Worm (Caenorhabditis elegans): Measurements from ENCODE around the gene K01A11.3.
A peak's percentile ranks its signal among the peaks of the same experiment; 100 is the strongest.

Gene K01A11.3

ce11 chrIII:3460061-3460460 is 7.6 kb upstream of the K01A11.3 start, which contains the start of gene C34C12.8 (continued):
- TF ChIP-seq unc-3 (GFP tag; conservative IDR thresholded peaks at IDR 0.05), result no peak
- TF ChIP-seq unc-3 (tag; optimal IDR thresholded peaks at IDR 0.05), result no peak
- peak; percentile 57 for TF ChIP-seq dve-1 (tag; optimal IDR thresholded peaks at IDR 0.05)
- TF ChIP-seq ceh-9 (tag; optimal IDR thresholded peaks at IDR 0.05), result no peak
- TF ChIP-seq zip-5 (tag; optimal IDR thresholded peaks at IDR 0.05), result no peak
- no peak for TF ChIP-seq ceh-24 (tag; optimal IDR thresholded peaks at IDR 0.05)
- TF ChIP-seq rnt-1 (tag; optimal IDR thresholded peaks at IDR 0.05), result peak; percentile 63
- TF ChIP-seq ztf-16 (tag; optimal IDR thresholded peaks at IDR 0.05), result peak; percentile 15
- TF ChIP-seq ceh-6 (GFP tag; optimal IDR thresholded peaks at IDR 0.05), result no peak
- peak; percentile 9 for TF ChIP-seq hlh-15 (tag; optimal IDR thresholded peaks at IDR 0.05)
- no peak for TF ChIP-seq lim-6 (tag; optimal IDR thresholded peaks at IDR 0.05)
- no peak for TF ChIP-seq K02D7.2 (tag; optimal IDR thresholded peaks at IDR 0.05)
- peak; percentile 30 for TF ChIP-seq dmd-4 (tag; optimal IDR thresholded peaks at IDR 0.05; ENCODE audit: borderline replicate concordance)
- no peak for TF ChIP-seq pha-2 (tag; optimal IDR thresholded peaks at IDR 0.05)
- no peak for TF ChIP-seq gmeb-2 (tag; optimal IDR thresholded peaks at IDR 0.05)
- no peak for TF ChIP-seq pros-1 (tag; optimal IDR thresholded peaks at IDR 0.05)
- TF ChIP-seq hlh-30 (tag; optimal IDR thresholded peaks at IDR 0.05; ENCODE audit: insufficient read depth), result peak; percentile 71
- TF ChIP-seq ahr-1 (tag; optimal IDR thresholded peaks at IDR 0.05), result no peak
- no peak for TF ChIP-seq pqm-1 (tag; optimal IDR thresholded peaks at IDR 0.05)
- no peak for TF ChIP-seq nhr-232 (tag; optimal IDR thresholded peaks at IDR 0.05)
- no peak for TF ChIP-seq T23F11.4 (GFP tag; optimal IDR thresholded peaks at IDR 0.05)
- TF ChIP-seq ceh-30 (tag; optimal IDR thresholded peaks at IDR 0.05), result peak; percentile 81
- peak; percentile 78 for TF ChIP-seq ceh-31 (tag; optimal IDR thresholded peaks at IDR 0.05)
- no peak for TF ChIP-seq tbx-7 (tag; optimal IDR thresholded peaks at IDR 0.05)
- no peak for TF ChIP-seq K09A11.1 (tag; optimal IDR thresholded peaks at IDR 0.05; ENCODE audit: insufficient read depth)
- no peak for TF ChIP-seq hlh-6 (tag; optimal IDR thresholded peaks at IDR 0.05)
- peak; percentile 7 for TF ChIP-seq fkh-6 (tag; optimal IDR thresholded peaks at IDR 0.05)
- TF ChIP-seq elt-2 (tag; optimal IDR thresholded peaks at IDR 0.05), result peak; percentile 51
- no peak for TF ChIP-seq pag-3 (tag; optimal IDR thresholded peaks at IDR 0.05; ENCODE audit: borderline replicate concordance)
- peak; percentile 70 for TF ChIP-seq tbx-2 (tag; optimal IDR thresholded peaks at IDR 0.05)
- peak; percentile 51 for TF ChIP-seq C08G9.2 (tag; optimal IDR thresholded peaks at IDR 0.05)
- TF ChIP-seq pat-9 (tag; optimal IDR thresholded peaks at IDR 0.05), result peak; percentile 40
- TF ChIP-seq ceh-22 (tag; optimal IDR thresholded peaks at IDR 0.05), result no peak
- TF ChIP-seq nhr-11 (tag; optimal IDR thresholded peaks at IDR 0.05), result no peak
- no peak for TF ChIP-seq sdc-2 (tag; optimal IDR thresholded peaks at IDR 0.05)
- no peak for TF ChIP-seq unc-55 (GFP tag; optimal IDR thresholded peaks at IDR 0.05)
- peak; percentile 11 for TF ChIP-seq hlh-13 (GFP tag; optimal IDR thresholded peaks at IDR 0.05)
- TF ChIP-seq fax-1 (tag; optimal IDR thresholded peaks at IDR 0.05), result peak; percentile 1
- TF ChIP-seq ceh-14 (tag; optimal IDR thresholded peaks at IDR 0.05), result peak; percentile 41
- peak; percentile 17 for TF ChIP-seq lin-11 (tag; optimal IDR thresholded peaks at IDR 0.05)
- no peak for TF ChIP-seq elt-4 (tag; optimal IDR thresholded peaks at IDR 0.05)
- peak; percentile 7 for TF ChIP-seq madf-2 (tag; optimal IDR thresholded peaks at IDR 0.05)
- no peak for TF ChIP-seq Y22D7AL.16 (tag; optimal IDR thresholded peaks at IDR 0.05)
- TF ChIP-seq ceh-18 (tag; optimal IDR thresholded peaks at IDR 0.05), result peak; percentile 15
- TF ChIP-seq C38D4.7 (GFP tag; optimal IDR thresholded peaks at IDR 0.05), result no peak
- no peak for TF ChIP-seq hlh-8 (tag; optimal IDR thresholded peaks at IDR 0.05)
- no peak for TF ChIP-seq odd-2 (tag; optimal IDR thresholded peaks at IDR 0.05)

Measured in whole organism, late embryonic.